Fruit fly (Drosophila melanogaster): ENCODE measurements around the gene CG43448.

Gene CG43448

DNA sequence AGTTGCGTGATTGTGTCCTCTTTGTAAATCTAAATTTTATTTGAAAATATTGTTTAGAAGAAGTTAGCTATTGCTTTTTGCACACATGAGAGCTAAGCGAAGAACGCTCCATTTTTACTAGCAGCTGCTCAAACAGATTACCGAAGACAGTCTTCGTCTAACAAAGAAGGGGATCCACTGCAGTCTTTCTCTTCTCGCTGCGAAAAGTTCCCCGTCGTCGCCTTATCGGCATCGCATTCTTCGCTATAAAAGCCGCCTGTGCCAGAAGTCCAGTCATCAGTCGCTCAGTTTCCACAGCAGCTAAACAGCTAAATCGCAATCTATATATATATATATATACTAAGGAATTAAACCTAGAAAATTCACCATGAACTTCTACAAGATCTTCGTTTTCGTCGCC is 21.3 kb downstream of the CG43448 start, which contains the start of gene CecC:
CecC (plus strand) TSS at position 275 of the 400 bp plus-strand sequence.
- TF ChIP-seq gl (tag; optimal IDR thresholded peaks at IDR 0.05) (no peak), CG10348 (GFP tag; IDR thresholded peaks at IDR 0.05) (no peak), CG34367 (tag; optimal IDR thresholded peaks at IDR 0.05) (no peak), Snoo (tag; optimal IDR thresholded peaks at IDR 0.05) (no peak), CG8301 (tag; optimal IDR thresholded peaks at IDR 0.05) (no peak), CG15710 (tag; optimal IDR thresholded peaks at IDR 0.05) (no peak), CG4496 (GFP tag; IDR thresholded peaks at IDR 0.05) (no peak), CG12605 (GFP tag; IDR thresholded peaks at IDR 0.05) (no peak), EcR (GFP tag; optimal IDR thresholded peaks at IDR 0.05) (no peak), D1 (tag; optimal IDR thresholded peaks at IDR 0.05) (no peak), CG13204 (GFP tag; optimal IDR thresholded peaks at IDR 0.05) (no peak), Pif1B (GFP tag; optimal IDR thresholded peaks at IDR 0.05) (no peak), fd96Ca (GFP tag; IDR thresholded peaks at IDR 0.05) (no peak), rn (GFP tag; IDR thresholded peaks at IDR 0.05) (no peak), Pif1A (GFP tag; optimal IDR thresholded peaks at IDR 0.05) (no peak)

- TF ChIP-seq CG12605 (GFP tag; IDR thresholded peaks at IDR 0.05): no peak
These were observed 22.5 kb downstream of the CG43448 start for dm6 chr3R:30215020-30215419.

- TF ChIP-seq CG17806 (tag; optimal IDR thresholded peaks at IDR 0.05): no peak
- no peak for TF ChIP-seq Snoo (tag; optimal IDR thresholded peaks at IDR 0.05)
- TF ChIP-seq CG4496 (GFP tag; IDR thresholded peaks at IDR 0.05): no peak
- TF ChIP-seq CG9948 (tag; optimal IDR thresholded peaks at IDR 0.05): no peak
- no peak for TF ChIP-seq CG14655 (GFP tag; optimal IDR thresholded peaks at IDR 0.05)
- TF ChIP-seq rn (GFP tag; IDR thresholded peaks at IDR 0.05): no peak
- TF ChIP-seq Pif1A (GFP tag; optimal IDR thresholded peaks at IDR 0.05): no peak
- TF ChIP-seq CG12605 (GFP tag; IDR thresholded peaks at IDR 0.05): no peak
- TF ChIP-seq CG32121 (GFP tag; IDR thresholded peaks at IDR 0.05): no peak
- no peak for TF ChIP-seq Pif1B (GFP tag; optimal IDR thresholded peaks at IDR 0.05)
- no peak for TF ChIP-seq Ets98B (GFP tag; IDR thresholded peaks at IDR 0.05)
- TF ChIP-seq CG34367 (tag; optimal IDR thresholded peaks at IDR 0.05): no peak
- no peak for TF ChIP-seq gl (tag; optimal IDR thresholded peaks at IDR 0.05)
- no peak for TF ChIP-seq CG13204 (GFP tag; optimal IDR thresholded peaks at IDR 0.05)
- TF ChIP-seq EcR (GFP tag; optimal IDR thresholded peaks at IDR 0.05): no peak
These were observed 23.8 kb downstream of the CG43448 start, which contains the start of gene CecB for dm6 chr3R:30213697-30214096. CecB (minus strand) TSS chr3R:30213797.

DNA sequence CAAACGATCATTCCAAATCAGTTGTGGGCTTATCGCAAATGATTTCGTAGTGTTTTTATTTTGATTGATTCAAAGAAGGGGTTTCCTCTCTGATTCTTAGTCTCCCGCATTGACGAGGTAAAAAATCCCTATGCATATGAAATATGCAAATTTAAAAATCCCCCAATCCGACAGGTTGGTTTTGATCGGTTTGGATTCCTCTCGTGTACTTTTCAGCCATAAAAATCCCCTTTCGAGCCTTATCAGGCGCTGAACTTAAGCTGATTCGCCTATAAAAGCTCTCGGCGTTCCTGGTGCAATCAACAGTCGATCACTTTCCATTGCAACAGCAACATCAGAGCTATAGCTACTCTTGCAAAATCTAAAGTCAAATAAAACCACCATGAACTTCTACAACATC is 25.7 kb downstream of the CG43448 start, which contains the start of gene CecA2:
CecA2 (plus strand) TSS at position 301 of the 400 bp plus-strand sequence.
- TF ChIP-seq CG12605 (GFP tag; IDR thresholded peaks at IDR 0.05) (no peak), CG10348 (GFP tag; IDR thresholded peaks at IDR 0.05) (no peak), Pif1A (GFP tag; optimal IDR thresholded peaks at IDR 0.05) (no peak), CG4496 (GFP tag; IDR thresholded peaks at IDR 0.05) (no peak), Snoo (tag; optimal IDR thresholded peaks at IDR 0.05) (no peak), CG14655 (GFP tag; optimal IDR thresholded peaks at IDR 0.05) (no peak), D1 (tag; optimal IDR thresholded peaks at IDR 0.05) (no peak), CG32121 (GFP tag; IDR thresholded peaks at IDR 0.05) (no peak), fd96Ca (GFP tag; IDR thresholded peaks at IDR 0.05) (no peak)

dm6 chr3R:30210560-30210959 is 27.0 kb downstream of the CG43448 start, which contains the start of gene CecA1:
CecA1 (plus strand) TSS chr3R:30210874.
- TF ChIP-seq EcR (GFP tag; optimal IDR thresholded peaks at IDR 0.05) (no peak), Ets98B (GFP tag; IDR thresholded peaks at IDR 0.05) (no peak), CG8301 (tag; optimal IDR thresholded peaks at IDR 0.05) (no peak), CG8159 (tag; optimal IDR thresholded peaks at IDR 0.05) (no peak)

DNA sequence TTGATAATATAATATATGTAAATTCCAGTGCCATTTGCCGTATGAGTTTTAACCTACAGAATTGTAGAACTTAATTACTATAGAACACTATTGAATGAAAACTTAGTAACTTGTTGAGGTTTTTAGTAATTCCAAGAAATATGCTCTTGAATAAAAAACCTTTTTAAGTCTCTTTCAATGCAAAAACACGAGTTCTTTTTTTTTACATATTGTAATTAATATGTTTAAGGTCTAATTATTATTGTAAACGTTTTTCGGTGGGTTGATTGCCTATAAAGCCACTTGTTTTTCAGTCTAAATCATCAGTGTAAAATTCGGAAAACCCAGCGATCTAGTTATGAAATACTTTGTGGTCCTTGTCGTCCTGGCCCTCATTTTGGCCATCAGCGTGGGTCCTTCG is 27.9 kb downstream of the CG43448 start, which contains the start of gene Anp:
Anp (plus strand) TSS at position 301 of the 400 bp plus-strand sequence.
- TF ChIP-seq CG8301 (tag; optimal IDR thresholded peaks at IDR 0.05) (no peak), CG15710 (tag; optimal IDR thresholded peaks at IDR 0.05) (no peak), EcR (GFP tag; optimal IDR thresholded peaks at IDR 0.05) (no peak), Pif1A (GFP tag; optimal IDR thresholded peaks at IDR 0.05) (no peak), rn (GFP tag; IDR thresholded peaks at IDR 0.05) (no peak), CG4496 (GFP tag; IDR thresholded peaks at IDR 0.05) (no peak), CG13204 (GFP tag; optimal IDR thresholded peaks at IDR 0.05) (no peak), CG17806 (tag; optimal IDR thresholded peaks at IDR 0.05) (no peak), CG8159 (tag; optimal IDR thresholded peaks at IDR 0.05) (no peak), CG10348 (GFP tag; IDR thresholded peaks at IDR 0.05) (no peak), fd96Ca (GFP tag; IDR thresholded peaks at IDR 0.05) (no peak), Ets98B (GFP tag; IDR thresholded peaks at IDR 0.05) (no peak), CG9948 (tag; optimal IDR thresholded peaks at IDR 0.05) (no peak), gl (tag; optimal IDR thresholded peaks at IDR 0.05) (no peak), CG12605 (GFP tag; IDR thresholded peaks at IDR 0.05) (no peak), Pif1B (GFP tag; optimal IDR thresholded peaks at IDR 0.05) (no peak), CG34367 (tag; optimal IDR thresholded peaks at IDR 0.05) (no peak)

dm6 chr3R:30208766-30209484 is 28.6 kb downstream of the CG43448 start, which contains the start of gene RpS7:
RpS7 (minus strand) TSS chr3R:30209020.
- TF ChIP-seq CG4496 (GFP tag; IDR thresholded peaks at IDR 0.05) (peak; percentile 85), CG34367 (tag; optimal IDR thresholded peaks at IDR 0.05) (peak; percentile 65), Snoo (tag; optimal IDR thresholded peaks at IDR 0.05) (peak; percentile 80), CG9948 (tag; optimal IDR thresholded peaks at IDR 0.05) (peak; percentile 18), Pif1B (GFP tag; optimal IDR thresholded peaks at IDR 0.05) (peak; percentile 62), CG17806 (tag; optimal IDR thresholded peaks at IDR 0.05) (no peak), fd96Ca (GFP tag; IDR thresholded peaks at IDR 0.05) (no peak), CG10348 (GFP tag; IDR thresholded peaks at IDR 0.05) (no peak), EcR (GFP tag; optimal IDR thresholded peaks at IDR 0.05) (no peak), Pif1A (GFP tag; optimal IDR thresholded peaks at IDR 0.05) (peak; percentile 58), gl (tag; optimal IDR thresholded peaks at IDR 0.05) (peak; percentile 73), D1 (tag; optimal IDR thresholded peaks at IDR 0.05) (no peak), CG14655 (GFP tag; optimal IDR thresholded peaks at IDR 0.05) (peak; percentile 25), CG13204 (GFP tag; optimal IDR thresholded peaks at IDR 0.05) (peak; percentile 55), CG32121 (GFP tag; IDR thresholded peaks at IDR 0.05) (peak; percentile 62), CG8301 (tag; optimal IDR thresholded peaks at IDR 0.05) (peak; percentile 32), CG15710 (tag; optimal IDR thresholded peaks at IDR 0.05) (peak; percentile 45), CG12605 (GFP tag; IDR thresholded peaks at IDR 0.05) (peak; percentile 59; the same call in 1 of the 2 replicates), rn (GFP tag; IDR thresholded peaks at IDR 0.05) (0 out of 2 replicates have a peak, but pooled peaks have one; percentile 23), Ets98B (GFP tag; IDR thresholded peaks at IDR 0.05) (peak; percentile 60), CG8159 (tag; optimal IDR thresholded peaks at IDR 0.05) (peak; percentile 44)

All from whole organism, pupa.